Worm (Caenorhabditis elegans): ENCODE data around the gene AH9.4.

ce11 chrX:2233929-2234328 lies 40.2 kb downstream of the AH9.4 start, which contains the start of gene T14F9.2:
- TF ChIP-seq ztf-4 (tag; optimal IDR thresholded peaks at IDR 0.05), result no peak
- TF ChIP-seq ceh-82 (tag; optimal IDR thresholded peaks at IDR 0.05), result no peak
- peak; percentile 41 for TF ChIP-seq nhr-25 (tag; optimal IDR thresholded peaks at IDR 0.05)
- no peak for TF ChIP-seq skn-1 (tag; optimal IDR thresholded peaks at IDR 0.05)
- TF ChIP-seq nhr-11 (tag; optimal IDR thresholded peaks at IDR 0.05), result no peak
- no peak for TF ChIP-seq nhr-237 (tag; optimal IDR thresholded peaks at IDR 0.05)
- no peak for TF ChIP-seq blmp-1 (tag; optimal IDR thresholded peaks at IDR 0.05; ENCODE audit: insufficient read depth)
- no peak for TF ChIP-seq elt-3 (tag; optimal IDR thresholded peaks at IDR 0.05)
- TF ChIP-seq mdl-1 (tag; optimal IDR thresholded peaks at IDR 0.05), result no peak
- TF ChIP-seq egl-27 (tag; optimal IDR thresholded peaks at IDR 0.05), result no peak
- TF ChIP-seq nhr-23 (tag; optimal IDR thresholded peaks at IDR 0.05), result no peak
- TF ChIP-seq unc-62 (GFP tag; optimal IDR thresholded peaks at IDR 0.05), result no peak
- TF ChIP-seq ztf-11 (tag; optimal IDR thresholded peaks at IDR 0.05), result no peak

All from whole organism, L2 larva.